Fruit fly (Drosophila melanogaster) whole organism, prepupa: ENCODE data around the gene CG34129.

Experiments used
- CG6163 ChIP-seq: fragments of 200-800 bp; sonication (Bioruptor generic); IDR thresholded peaks from 3 replicates; pipeline ENCODE4 v1.3.6; 2022; ENCODE audit warnings: missing biosample characterization, missing genetic modification characterization
- CG6276 ChIP-seq: fragments of 200-800 bp; sonication (Bioruptor generic); optimal IDR thresholded peaks from 2 replicates; lab custom pipeline; 2017; ENCODE audit warnings: missing biosample characterization, mild to moderate bottlenecking, missing genetic modification characterization
- Eip75B ChIP-seq: fragments of 200-800 bp; sonication (Bioruptor generic); optimal IDR thresholded peaks from 3 replicates; lab custom pipeline; 2016; ENCODE audit warnings: missing biosample characterization, missing genetic modification characterization
- Hr38 ChIP-seq: sonication (Bioruptor generic); optimal IDR thresholded peaks from 2 replicates; lab custom pipeline; 2016; ENCODE audit warnings: missing biosample characterization, missing genetic modification characterization
- Hr39 ChIP-seq: fragments of 200-800 bp; sonication (Bioruptor generic); optimal IDR thresholded peaks from 2 replicates; lab custom pipeline; 2016; ENCODE audit warnings: missing biosample characterization, missing genetic modification characterization
- Sox102F ChIP-seq: fragments of 200-800 bp; sonication (Bioruptor generic); optimal IDR thresholded peaks from 2 replicates; lab custom pipeline; 2016; ENCODE audit warnings: missing biosample characterization, mild to moderate bottlenecking, missing genetic modification characterization
- dac ChIP-seq: fragments of 200-800 bp; sonication (Bioruptor generic); optimal IDR thresholded peaks from 2 replicates; lab custom pipeline; 2017; ENCODE audit warnings: missing biosample characterization, mild to moderate bottlenecking, missing genetic modification characterization
- eg ChIP-seq: fragments of 200-800 bp; sonication (Bioruptor generic); IDR thresholded peaks from 3 replicates; pipeline ENCODE4 v1.3.6; 2022; ENCODE audit warnings: missing biosample characterization, missing genetic modification characterization
- fd59A ChIP-seq: fragments of 200-800 bp; sonication (Bioruptor generic); optimal IDR thresholded peaks from 2 replicates; lab custom pipeline; 2017; ENCODE audit warnings: missing biosample characterization, mild to moderate bottlenecking, missing genetic modification characterization, missing genetic modification reagents
- fd85E ChIP-seq: fragments of 200-800 bp; sonication (Bioruptor generic); optimal IDR thresholded peaks from 3 replicates; lab custom pipeline; 2016; ENCODE audit warnings: missing biosample characterization, missing genetic modification characterization
- pdm3 ChIP-seq: fragments of 200-800 bp; sonication (Bioruptor generic); optimal IDR thresholded peaks from 3 replicates; lab custom pipeline; 2016; ENCODE audit warnings: missing biosample characterization, missing genetic modification characterization
- spab ChIP-seq: fragments of 200-800 bp; sonication (Bioruptor generic); optimal IDR thresholded peaks from 2 replicates; lab custom pipeline; 2017; ENCODE audit warnings: missing biosample characterization, mild to moderate bottlenecking, missing genetic modification characterization, missing genetic modification reagents
- ss ChIP-seq, 2 experiments: fragments of 200-800 bp; sonication (Bioruptor generic); optimal IDR thresholded peaks; 2 replicates in 1 of 2; 3 replicates in 1 of 2; lab custom pipeline; 2017 to 2018; ENCODE audit warnings: mild to moderate bottlenecking in 2 of 2, missing biosample characterization in 2 of 2, missing genetic modification characterization in 2 of 2, moderate library complexity in 1 of 2
- topi ChIP-seq: fragments of 200-800 bp; sonication (Bioruptor generic); optimal IDR thresholded peaks from 3 replicates; lab custom pipeline; 2016; ENCODE audit warnings: missing biosample characterization, missing genetic modification characterization

DNA sequence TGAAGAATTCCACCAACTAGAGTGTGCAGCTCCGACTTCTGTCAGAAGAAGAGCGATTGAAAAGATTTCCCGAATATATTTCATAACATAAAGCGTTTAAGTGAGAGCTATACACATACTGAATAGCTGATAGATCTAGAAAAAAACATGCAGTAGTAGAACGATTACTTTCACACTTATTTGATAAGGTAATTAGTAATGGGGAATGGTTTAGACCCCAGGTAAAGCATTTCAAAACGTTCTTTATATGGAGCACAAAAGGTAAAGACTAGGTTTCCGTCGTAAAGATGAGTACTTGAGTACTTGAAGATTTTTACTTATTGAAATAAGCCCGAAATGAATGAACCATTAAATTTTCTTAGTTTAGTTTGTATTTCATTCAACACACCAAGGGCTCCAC lies 1.1 kb downstream of the CG34129 start, which contains the start of gene CG34130:
- TF ChIP-seq fd85E (no peak), CG6276 (GFP tag; lab: Kevin White, UChicago) (no peak), Hr39 (no peak), Eip75B (no peak), Sox102F (GFP tag; lab: Kevin White, UChicago) (no peak), dac (no peak), CG6163 (GFP tag; lab: Robert Waterston, UW) (no peak), Hr38 (GFP tag; lab: Kevin White, UChicago) (no peak), topi (GFP tag; lab: Kevin White, UChicago) (no peak), pdm3 (no peak), spab (no peak), fd59A (GFP tag; lab: Kevin White, UChicago) (no peak), eg (GFP tag; lab: Robert Waterston, UW) (no peak), ss (GFP tag; optimal IDR thresholded peaks at IDR 0.05; lab: Kevin White, UChicago) (no peak)
